Fruit fly (Drosophila melanogaster) whole organism, embryonic: Measurements from ENCODE around the gene CG31921.
A peak's percentile ranks its signal among the peaks of the same experiment; 100 is the strongest.

ENCODE experiments used
- Adf1 ChIP-seq: fragments of 200-800 bp; sonication (Bioruptor generic); IDR thresholded peaks from 2 replicates; pipeline ENCODE4 v1.3.6; 2022; ENCODE audit warnings: missing biosample characterization, missing genetic modification characterization
- Bgb ChIP-seq: fragments of 200-800 bp; sonication (Bioruptor generic); IDR thresholded peaks from 2 replicates; pipeline ENCODE4 v1.3.6; 2022; ENCODE audit warnings: missing biosample characterization, missing genetic modification characterization; ENCODE audit not compliant: partially characterized antibody
- CG10321 ChIP-seq: fragments of 200-800 bp; sonication (Bioruptor generic); IDR thresholded peaks from 2 replicates; pipeline ENCODE4 v1.3.6; 2022; ENCODE audit warnings: missing biosample characterization, missing genetic modification characterization
- CG11085 ChIP-seq: fragments of 200-800 bp; sonication (Bioruptor generic); IDR thresholded peaks from 2 replicates; pipeline ENCODE4 v1.3.6; 2022; ENCODE audit warnings: missing biosample characterization, missing genetic modification characterization
- CG11247 ChIP-seq: fragments of 200-800 bp; sonication (Bioruptor generic); IDR thresholded peaks from 2 replicates; pipeline ENCODE4 v1.3.6; 2022; ENCODE audit warnings: missing biosample characterization, missing genetic modification characterization
- CG12769 ChIP-seq: fragments of 200-800 bp; sonication (Bioruptor generic); optimal IDR thresholded peaks from 2 replicates; lab custom pipeline; 2019; ENCODE audit warnings: missing biosample characterization, mild to moderate bottlenecking, missing genetic modification characterization, moderate library complexity
- CG13287 ChIP-seq: fragments of 200-800 bp; sonication (Bioruptor generic); IDR thresholded peaks from 2 replicates; pipeline ENCODE4 v1.3.6; 2022; ENCODE audit warnings: missing biosample characterization, missing genetic modification characterization; ENCODE audit not compliant: partially characterized antibody
- CG14441 ChIP-seq: fragments of 200-800 bp; sonication (Bioruptor generic); IDR thresholded peaks from 2 replicates; pipeline ENCODE4 v1.3.6; 2022; ENCODE audit warnings: missing biosample characterization, missing genetic modification characterization
- CG14667 ChIP-seq: fragments of 200-800 bp; sonication (Bioruptor generic); IDR thresholded peaks from 2 replicates; pipeline ENCODE4 v1.3.6; 2022; ENCODE audit warnings: missing biosample characterization, missing genetic modification characterization
- CG15696 ChIP-seq: fragments of 200-800 bp; sonication (Bioruptor generic); optimal IDR thresholded peaks from 2 replicates; lab custom pipeline; 2019; ENCODE audit warnings: missing biosample characterization, mild to moderate bottlenecking, missing genetic modification characterization, moderate library complexity
- CG17361 ChIP-seq: fragments of 200-800 bp; sonication (Bioruptor generic); IDR thresholded peaks from 3 replicates; pipeline ENCODE4 v1.3.6; 2022; ENCODE audit warnings: missing biosample characterization, missing genetic modification characterization
- CG17612 ChIP-seq: fragments of 200-800 bp; sonication (Bioruptor generic); IDR thresholded peaks from 2 replicates; pipeline ENCODE4 v1.3.6; 2022; ENCODE audit warnings: missing biosample characterization, missing genetic modification characterization
- CG18011 ChIP-seq: fragments of 200-800 bp; sonication (Bioruptor generic); optimal IDR thresholded peaks from 2 replicates; lab custom pipeline; 2017; ENCODE audit warnings: missing biosample characterization, missing genetic modification characterization, mild to moderate bottlenecking, moderate library complexity, missing genotype
- CG32532 ChIP-seq: fragments of 200-800 bp; sonication (Bioruptor generic); IDR thresholded peaks from 2 replicates; pipeline ENCODE4 v1.3.6; 2022; ENCODE audit warnings: missing biosample characterization, missing genetic modification characterization
- CG32767 ChIP-seq: fragments of 200-800 bp; sonication (Bioruptor generic); IDR thresholded peaks from 2 replicates; pipeline ENCODE4 v1.3.6; 2022; ENCODE audit warnings: missing biosample characterization, missing genetic modification characterization
- CG4360 ChIP-seq: fragments of 200-800 bp; sonication (Bioruptor generic); IDR thresholded peaks from 2 replicates; pipeline ENCODE4 v1.3.6; 2022; ENCODE audit warnings: missing biosample characterization, missing genetic modification characterization
- CG4404 ChIP-seq: fragments of 200-800 bp; sonication (Bioruptor generic); IDR thresholded peaks from 2 replicates; pipeline ENCODE4 v1.3.6; 2022; ENCODE audit warnings: missing biosample characterization, missing genetic modification characterization
- CG4707 ChIP-seq: fragments of 200-800 bp; sonication (Bioruptor generic); optimal IDR thresholded peaks from 2 replicates; lab custom pipeline; 2018; ENCODE audit warnings: missing biosample characterization, mild to moderate bottlenecking, missing genetic modification characterization, moderate library complexity
- CG6175 ChIP-seq: fragments of 200-800 bp; sonication (Bioruptor generic); IDR thresholded peaks from 3 replicates; pipeline ENCODE4 v1.3.6; 2022; ENCODE audit warnings: missing biosample characterization, missing genetic modification characterization
- CG8478 ChIP-seq: fragments of >200 bp; optimal IDR thresholded peaks from 2 replicates; lab custom pipeline; 2018
- CoRest ChIP-seq: fragments of 200-800 bp; sonication (Bioruptor generic); optimal IDR thresholded peaks from 3 replicates; lab custom pipeline; 2018; ENCODE audit warnings: missing biosample characterization, mild to moderate bottlenecking, missing genetic modification characterization, moderate library complexity
- Deaf1 ChIP-seq: fragments of 200-800 bp; optimal IDR thresholded peaks from 3 replicates; lab custom pipeline; 2019; ENCODE audit warnings: missing biosample characterization, mild to moderate bottlenecking, missing genetic modification characterization, moderate library complexity
- HHEX ChIP-seq: fragments of 200-800 bp; sonication (Bioruptor generic); optimal IDR thresholded peaks from 3 replicates; lab custom pipeline; 2017; ENCODE audit warnings: missing biosample characterization, mild to moderate bottlenecking, missing genetic modification characterization, missing genetic modification reagents
- Hsf ChIP-seq: fragments of 200-800 bp; sonication (Bioruptor generic); optimal IDR thresholded peaks from 3 replicates; lab custom pipeline; 2016; ENCODE audit warnings: missing biosample characterization, missing genetic modification characterization
- Med ChIP-seq: fragments of 200-800 bp; sonication (Bioruptor generic); peaks from one replicate; lab custom pipeline; 2016; ENCODE audit warnings: missing biosample characterization, missing genetic modification characterization, mild to moderate bottlenecking, inconsistent platforms, moderate library complexity
- Mes4 ChIP-seq: fragments of 200-800 bp; sonication (Bioruptor generic); optimal IDR thresholded peaks from 2 replicates; lab custom pipeline; 2016; ENCODE audit warnings: missing biosample characterization, missing genetic modification characterization
- NFAT ChIP-seq: fragments of 200-800 bp; sonication (Bioruptor generic); IDR thresholded peaks from 2 replicates; pipeline ENCODE4 v1.3.6; 2022; ENCODE audit warnings: missing biosample characterization, missing genetic modification characterization
- NK7.1 ChIP-seq: fragments of 200-800 bp; sonication (Bioruptor generic); optimal IDR thresholded peaks from 3 replicates; lab custom pipeline; 2016; ENCODE audit warnings: missing biosample characterization, missing genetic modification characterization
- Nf-YA ChIP-seq: fragments of 200-800 bp; sonication (Bioruptor generic); IDR thresholded peaks from 2 replicates; pipeline ENCODE4 v1.3.6; 2022; ENCODE audit warnings: missing biosample characterization, missing genetic modification characterization
- Nf-YC ChIP-seq: fragments of 200-800 bp; optimal IDR thresholded peaks from 3 replicates; lab custom pipeline; 2019; ENCODE audit warnings: missing biosample characterization, mild to moderate bottlenecking, missing genetic modification characterization, moderate library complexity
- Scr ChIP-seq: fragments of 200-800 bp; sonication (Bioruptor generic); IDR thresholded peaks from 2 replicates; pipeline ENCODE4 v1.3.6; 2022; ENCODE audit warnings: missing biosample characterization, missing genetic modification characterization; ENCODE audit not compliant: partially characterized antibody
- Xrp1 ChIP-seq: fragments of 200-800 bp; sonication (Bioruptor generic); IDR thresholded peaks from 2 replicates; pipeline ENCODE4 v1.3.6; 2022; ENCODE audit warnings: missing biosample characterization, missing genetic modification characterization
- ac ChIP-seq: fragments of 200-800 bp; sonication (Bioruptor generic); optimal IDR thresholded peaks from 3 replicates; lab custom pipeline; 2017; ENCODE audit warnings: missing biosample characterization, mild to moderate bottlenecking, missing genetic modification characterization
- amos ChIP-seq: fragments of 200-800 bp; sonication (Bioruptor generic); IDR thresholded peaks from 2 replicates; pipeline ENCODE4 v1.3.6; 2022; ENCODE audit warnings: missing biosample characterization, missing genetic modification characterization; ENCODE audit not compliant: partially characterized antibody
- ash1 ChIP-seq: fragments of 200-800 bp; sonication (Bioruptor generic); optimal IDR thresholded peaks from 2 replicates; lab custom pipeline; 2018; ENCODE audit warnings: missing biosample characterization, mild to moderate bottlenecking, missing genetic modification characterization
- bowl ChIP-seq: fragments of 200-800 bp; sonication (Bioruptor generic); IDR thresholded peaks from 2 replicates; pipeline ENCODE4 v1.3.6; 2022; ENCODE audit warnings: missing biosample characterization, missing genetic modification characterization
- br ChIP-seq: fragments of >200 bp; optimal IDR thresholded peaks from 2 replicates; lab custom pipeline; 2017
- chinmo ChIP-seq: fragments of 200-800 bp; sonication (Bioruptor generic); IDR thresholded peaks from 4 replicates; pipeline ENCODE4 v1.3.6; 2022; ENCODE audit warnings: missing biosample characterization, missing genetic modification characterization; ENCODE audit not compliant: partially characterized antibody
- ci ChIP-seq: fragments of 200-800 bp; sonication (Bioruptor generic); IDR thresholded peaks from 3 replicates; pipeline ENCODE4 v1.3.6; 2022; ENCODE audit warnings: missing biosample characterization, missing genetic modification characterization
- crc ChIP-seq: fragments of 200-800 bp; sonication (Bioruptor generic); optimal IDR thresholded peaks from 2 replicates; lab custom pipeline; 2016; ENCODE audit warnings: missing biosample characterization, missing genetic modification characterization
- crol ChIP-seq: fragments of 200-800 bp; sonication (Bioruptor generic); IDR thresholded peaks from 2 replicates; pipeline ENCODE4 v1.3.6; 2022; ENCODE audit warnings: missing biosample characterization, missing genetic modification characterization
- da ChIP-seq: fragments of 200-800 bp; sonication (Bioruptor generic); optimal IDR thresholded peaks from 2 replicates; lab custom pipeline; 2016; ENCODE audit warnings: missing biosample characterization, missing genetic modification characterization
- dmrt11E ChIP-seq: fragments of 200-800 bp; sonication (Bioruptor generic); optimal IDR thresholded peaks from 3 replicates; lab custom pipeline; 2018; ENCODE audit warnings: missing biosample characterization, mild to moderate bottlenecking, missing genetic modification characterization, moderate library complexity
- ftz-f1 ChIP-seq: fragments of 200-800 bp; sonication (Bioruptor generic); optimal IDR thresholded peaks from 2 replicates; lab custom pipeline; 2016; ENCODE audit warnings: missing biosample characterization, missing genetic modification characterization
- hb ChIP-seq: fragments of 200-800 bp; sonication (Bioruptor generic); IDR thresholded peaks from 3 replicates; pipeline ENCODE4 v1.3.6; 2022; ENCODE audit warnings: missing biosample characterization, missing genetic modification characterization; ENCODE audit not compliant: partially characterized antibody
- kni ChIP-seq: fragments of 200-800 bp; sonication (Bioruptor generic); optimal IDR thresholded peaks from 3 replicates; lab custom pipeline; 2017; ENCODE audit warnings: mild to moderate bottlenecking, missing biosample characterization, missing genetic modification reagents, missing genetic modification characterization
- row ChIP-seq: fragments of 200-800 bp; sonication (Bioruptor generic); IDR thresholded peaks from 3 replicates; pipeline ENCODE4 v1.3.6; 2022; ENCODE audit warnings: missing biosample characterization, missing genetic modification characterization
- sens ChIP-seq: fragments of 200-800 bp; sonication (Bioruptor generic); peaks from one replicate; lab custom pipeline; 2016; ENCODE audit warnings: missing biosample characterization, missing genetic modification characterization
- twi ChIP-seq: fragments of 200-800 bp; optimal IDR thresholded peaks from 2 replicates; lab custom pipeline; 2019; ENCODE audit warnings: missing biosample characterization, mild to moderate bottlenecking, missing genetic modification characterization, moderate library complexity
- unpg ChIP-seq: fragments of 200-800 bp; sonication (Bioruptor generic); optimal IDR thresholded peaks from 3 replicates; lab custom pipeline; 2018; ENCODE audit warnings: missing biosample characterization, mild to moderate bottlenecking, missing genetic modification characterization, moderate library complexity
- zf30C ChIP-seq: fragments of 200-800 bp; sonication (Bioruptor generic); optimal IDR thresholded peaks from 3 replicates; lab custom pipeline; 2018; ENCODE audit warnings: missing biosample characterization, mild to moderate bottlenecking, missing genetic modification characterization

Gene CG31921

DNA sequence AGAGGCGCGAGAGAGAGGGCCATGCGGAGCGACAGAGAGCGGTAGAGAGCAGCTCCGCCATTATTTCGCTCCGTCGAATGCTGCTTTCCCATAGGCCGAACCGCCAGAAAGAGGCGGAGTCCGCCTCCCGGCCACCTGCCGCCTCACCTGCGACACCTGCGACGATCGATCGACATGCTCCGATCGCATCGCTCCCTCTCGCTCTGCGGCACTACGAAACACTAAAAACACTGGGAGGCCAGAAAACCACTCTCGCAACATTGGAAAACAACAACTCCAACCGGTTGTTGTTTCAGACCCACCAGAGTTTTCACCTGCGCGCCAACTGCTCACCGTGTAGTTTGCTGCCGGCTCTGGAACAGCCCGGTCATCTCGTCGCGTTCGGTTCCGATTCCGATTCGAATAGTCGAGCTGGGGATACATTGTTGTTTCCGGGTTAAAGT lies 45.7 kb upstream of the CG31921 start, which contains the start of gene al (continued):
- TF ChIP-seq CG8478 (lab: Kevin White, UChicago) (peak; percentile 50), ash1 (GFP tag; lab: Kevin White, UChicago) (peak; percentile 16), CG11247 (GFP tag; lab: Robert Waterston, UW) (no peak), Scr (GFP tag; lab: Robert Waterston, UW) (0 out of 2 replicates have a peak, but pooled peaks have one; percentile 21), br (lab: Kevin White, UChicago) (no peak), CG17361 (GFP tag; lab: Robert Waterston, UW) (no peak), CG13287 (GFP tag; lab: Robert Waterston, UW) (peak; percentile 20; the same call in 1 of the 2 replicates), zf30C (GFP tag; lab: Kevin White, UChicago) (no peak), NK7.1 (GFP tag; lab: Kevin White, UChicago) (no peak), CG6175 (GFP tag; lab: Robert Waterston, UW) (peak; percentile 35; the same call in 1 of the 3 replicates), CG18011 (GFP tag; lab: Kevin White, UChicago) (peak; percentile 90), Mes4 (GFP tag; lab: Kevin White, UChicago) (no peak), Med (GFP tag; lab: Kevin White, UChicago) (peak; percentile 53), CG15696 (tag; lab: Kevin White, UChicago) (no peak), CG32532 (GFP tag; lab: Robert Waterston, UW) (peak; percentile 17; the same call in 1 of the 2 replicates), ac (GFP tag; lab: Kevin White, UChicago) (peak; percentile 96), CG10321 (peak; percentile 77), Xrp1 (no peak), ci (peak; percentile 69; the same call in 2 of the 3 replicates), CG32767 (no peak), CG4707 (GFP tag; lab: Kevin White, UChicago) (no peak), hb (GFP tag; lab: Robert Waterston, UW) (no peak), CG17612 (GFP tag; lab: Robert Waterston, UW) (no peak), twi (no peak), Nf-YC (tag; lab: Kevin White, UChicago) (peak; percentile 99), CoRest (peak; percentile 39), amos (GFP tag; lab: Robert Waterston, UW) (no peak), chinmo (GFP tag; lab: Robert Waterston, UW) (peak; percentile 76; the same call in 1 of the 4 replicates), row (GFP tag; lab: Robert Waterston, UW) (0 out of 3 replicates have a peak, but pooled peaks have one; percentile 14), bowl (GFP tag; lab: Robert Waterston, UW) (no peak), Deaf1 (tag; lab: Kevin White, UChicago) (peak; percentile 50), NFAT (GFP tag; lab: Robert Waterston, UW) (0 out of 2 replicates have a peak, but pooled peaks have one; percentile 3), CG4404 (GFP tag; lab: Robert Waterston, UW) (no peak), CG12769 (tag; lab: Kevin White, UChicago) (peak; percentile 37), kni (GFP tag; lab: Kevin White, UChicago) (peak; percentile 73), Nf-YA (GFP tag; lab: Robert Waterston, UW) (peak; percentile 87), unpg (GFP tag; lab: Kevin White, UChicago) (no peak), sens (peak; percentile 12), crc (GFP tag; lab: Kevin White, UChicago) (no peak), Bgb (GFP tag; lab: Robert Waterston, UW) (peak; percentile 6; the same call in 1 of the 2 replicates), CG14441 (0 out of 2 replicates have a peak, but pooled peaks have one; percentile 28), Hsf (GFP tag; lab: Kevin White, UChicago) (no peak), CG11085 (GFP tag; lab: Robert Waterston, UW) (no peak), Adf1 (peak; percentile 35; the same call in 1 of the 2 replicates), crol (GFP tag; lab: Robert Waterston, UW) (peak; percentile 95), CG4360 (GFP tag; lab: Robert Waterston, UW) (peak; percentile 81), dmrt11E (tag; lab: Kevin White, UChicago) (no peak), CG14667 (no peak), da (peak; percentile 17), ftz-f1 (GFP tag; lab: Kevin White, UChicago) (peak; percentile 1), HHEX (GFP tag; lab: Kevin White, UChicago) (no peak)
